Worm (Caenorhabditis elegans) whole organism, L2 larva: ENCODE data around the gene clec-48.

Experiments
- ama-1 ChIP-seq: fragments of 150-350 bp; optimal IDR thresholded peaks from 2 replicates; lab custom pipeline; 2018; ENCODE audit warnings: inconsistent platforms
- blmp-1 ChIP-seq: sonication (generic microtip); optimal IDR thresholded peaks from 2 replicates; lab custom pipeline; 2017; ENCODE audit warnings: missing genetic modification characterization, mild to moderate bottlenecking, missing compliant biosample characterization, antibody characterized with exemption, moderate library complexity; ENCODE audit not compliant: insufficient read depth
- elt-1 ChIP-seq: fragments of 150-350 bp; optimal IDR thresholded peaks from 2 replicates; lab custom pipeline; 2014; ENCODE audit warnings: missing biosample characterization, missing genetic modification characterization
- elt-3 ChIP-seq: sonication (generic microtip); optimal IDR thresholded peaks from 2 replicates; lab custom pipeline; 2017; ENCODE audit warnings: missing biosample characterization, missing genetic modification characterization
- fos-1 ChIP-seq: fragments of 150-350 bp; optimal IDR thresholded peaks from 2 replicates; lab custom pipeline; 2014; ENCODE audit warnings: missing biosample characterization, missing genetic modification characterization
- mab-5 ChIP-seq: fragments of 150-350 bp; optimal IDR thresholded peaks from 2 replicates; lab custom pipeline; 2014; ENCODE audit warnings: missing biosample characterization, missing genetic modification characterization
- mbf-1 ChIP-seq: sonication (generic microtip); optimal IDR thresholded peaks from 2 replicates; lab custom pipeline; 2017; ENCODE audit warnings: missing biosample characterization, missing genetic modification characterization
- mdl-1 ChIP-seq, 2 experiments: fragments of 150-350 bp in 1 of 2; sonication (generic microtip) in 1 of 2; optimal IDR thresholded peaks; 2 replicates each; lab custom pipeline; 2017; ENCODE audit warnings: missing biosample characterization in 2 of 2, missing genetic modification characterization in 2 of 2
- nhr-10 ChIP-seq: sonication (generic microtip); optimal IDR thresholded peaks from 2 replicates; lab custom pipeline; 2017; ENCODE audit warnings: missing biosample characterization, missing genetic modification characterization
- nhr-25 ChIP-seq: fragments of 150-350 bp; sonication (generic microtip); optimal IDR thresholded peaks from 3 replicates; lab custom pipeline; 2014; ENCODE audit warnings: missing biosample characterization, missing genetic modification characterization
- nhr-77 ChIP-seq: fragments of 150-350 bp; optimal IDR thresholded peaks from 2 replicates; lab custom pipeline; 2014; ENCODE audit warnings: missing biosample characterization, missing genetic modification characterization
- sem-4 ChIP-seq: fragments of 150-350 bp; optimal IDR thresholded peaks from 2 replicates; lab custom pipeline; 2014; ENCODE audit warnings: missing biosample characterization, missing genetic modification reagents, missing genetic modification characterization
- snpc-4 ChIP-seq: fragments of 150-350 bp; optimal IDR thresholded peaks from 2 replicates; lab custom pipeline; 2014; ENCODE audit warnings: missing biosample characterization, missing genetic modification characterization
- ztf-11 ChIP-seq: sonication (generic microtip); optimal IDR thresholded peaks from 2 replicates; lab custom pipeline; 2017; ENCODE audit warnings: missing biosample characterization, missing genetic modification characterization

- TF ChIP-seq elt-3 (tag; lab: Kevin White, UChicago) (no peak), elt-1 (no peak), snpc-4 (tag; lab: Kevin White, UChicago) (no peak), sem-4 (tag; lab: Kevin White, UChicago) (no peak), fos-1 (no peak), ama-1 (lab: Kevin White, UChicago) (no peak), nhr-25 (tag; lab: Kevin White, UChicago) (no peak), mab-5 (tag; lab: Kevin White, UChicago) (no peak), nhr-77 (no peak), ztf-11 (tag; lab: Kevin White, UChicago) (no peak), nhr-10 (tag; lab: Kevin White, UChicago) (no peak), mdl-1 (tag; optimal IDR thresholded peaks at IDR 0.05; lab: Kevin White, UChicago) (no peak), mbf-1 (tag; lab: Kevin White, UChicago) (no peak), blmp-1 (no peak)
Measured at ce11 chrV:18128545-18128944, 29.3 kb upstream of the clec-48 start.
